Worm (Caenorhabditis elegans) whole organism, L1 larva: Measurements from ENCODE around the gene ZK616.3.

Experiments used
- C16A3.4 ChIP-seq: fragments of 150-350 bp; optimal IDR thresholded peaks from 2 replicates; lab custom pipeline; 2014; ENCODE audit warnings: missing biosample characterization, missing genetic modification characterization
- C34B4.2 ChIP-seq: sonication (generic microtip); optimal IDR thresholded peaks from 2 replicates; lab custom pipeline; 2017; ENCODE audit warnings: mild to moderate bottlenecking, missing genetic modification characterization, missing compliant biosample characterization
- Y116A8C.19 ChIP-seq: sonication (generic microtip); optimal IDR thresholded peaks from 2 replicates; lab custom pipeline; 2016; ENCODE audit warnings: missing compliant biosample characterization, missing genetic modification characterization, borderline replicate concordance
- aha-1 ChIP-seq: fragments of 150-350 bp; optimal IDR thresholded peaks from 2 replicates; lab custom pipeline; 2014; ENCODE audit warnings: missing biosample characterization, missing genetic modification characterization
- alr-1 ChIP-seq: fragments of 200-800 bp; sonication (Bioruptor generic); optimal IDR thresholded peaks from 2 replicates; lab custom pipeline; 2018; ENCODE audit warnings: borderline replicate concordance, mild to moderate bottlenecking, missing genetic modification characterization, missing compliant biosample characterization
- aly-2 ChIP-seq: fragments of 150-350 bp; optimal IDR thresholded peaks from 2 replicates; lab custom pipeline; 2014; ENCODE audit warnings: missing biosample characterization, missing genetic modification characterization
- ama-1 ChIP-seq: fragments of 150-350 bp; optimal IDR thresholded peaks from 2 replicates; lab custom pipeline; 2014
- ceh-88 ChIP-seq: fragments of 200-800 bp; sonication (Bioruptor generic); IDR thresholded peaks from 2 replicates; pipeline ENCODE4 v1.3.6; 2022; ENCODE audit warnings: missing genetic modification characterization, missing compliant biosample characterization
- ceh-90 ChIP-seq: sonication (generic microtip); optimal IDR thresholded peaks from 2 replicates; lab custom pipeline; 2016; ENCODE audit warnings: missing genetic modification characterization, missing compliant biosample characterization
- dpl-1 ChIP-seq, 3 experiments: fragments of 150-350 bp in 2 of 3; sonication (generic microtip) in 1 of 3; optimal IDR thresholded peaks; 2 replicates each; lab custom pipeline; 2014 to 2017; ENCODE audit warnings: missing biosample characterization in 3 of 3, missing genetic modification characterization in 3 of 3, missing genetic modification reagents in 3 of 3
- dsc-1 ChIP-seq: sonication (generic microtip); optimal IDR thresholded peaks from 2 replicates; lab custom pipeline; 2016; ENCODE audit warnings: mild to moderate bottlenecking, missing genetic modification characterization, missing compliant biosample characterization
- efl-3 ChIP-seq: fragments of 200-800 bp; sonication (Bioruptor generic); optimal IDR thresholded peaks from 2 replicates; lab custom pipeline; 2018; ENCODE audit warnings: mild to moderate bottlenecking, missing genetic modification characterization, missing compliant biosample characterization
- egl-27 ChIP-seq, 2 experiments: fragments of 150-350 bp in 1 of 2; sonication (generic microtip); optimal IDR thresholded peaks; 3 replicates each; lab custom pipeline; 2017 to 2018; ENCODE audit warnings: missing biosample characterization in 2 of 2, missing genetic modification characterization in 2 of 2, missing genetic modification reagents in 2 of 2
- elt-2 ChIP-seq: sonication (generic microtip); optimal IDR thresholded peaks from 2 replicates; lab custom pipeline; 2016; ENCODE audit warnings: missing genetic modification characterization, mild to moderate bottlenecking, inconsistent platforms, missing compliant biosample characterization, missing genetic modification reagents
- fkh-10 ChIP-seq: sonication (generic microtip); optimal IDR thresholded peaks from 2 replicates; lab custom pipeline; 2017; ENCODE audit warnings: missing biosample characterization, missing genetic modification reagents, missing genetic modification characterization
- fos-1 ChIP-seq: fragments of 150-350 bp; optimal IDR thresholded peaks from 2 replicates; lab custom pipeline; 2014; ENCODE audit warnings: missing biosample characterization, missing genetic modification characterization
- grh-1 ChIP-seq: fragments of 200-800 bp; sonication (Bioruptor generic); IDR thresholded peaks from 2 replicates; pipeline ENCODE4 v1.3.6; 2022; ENCODE audit warnings: missing genetic modification reagents, missing genetic modification characterization, missing compliant biosample characterization
- hlh-4 ChIP-seq: sonication (generic microtip); optimal IDR thresholded peaks from 2 replicates; lab custom pipeline; 2016; ENCODE audit warnings: mild to moderate bottlenecking, missing genetic modification characterization, missing compliant biosample characterization
- hpl-2 ChIP-seq: fragments of 150-350 bp; optimal IDR thresholded peaks from 2 replicates; lab custom pipeline; 2014; ENCODE audit warnings: missing biosample characterization, missing genetic modification reagents, missing genetic modification characterization
- isw-1 ChIP-seq: fragments of 200-800 bp; sonication (Bioruptor generic); IDR thresholded peaks from 2 replicates; pipeline ENCODE4 v1.3.6; 2022; ENCODE audit warnings: missing genetic modification characterization, missing compliant biosample characterization
- jun-1 ChIP-seq: fragments of 150-350 bp; optimal IDR thresholded peaks from 2 replicates; lab custom pipeline; 2014; ENCODE audit warnings: missing biosample characterization, missing genetic modification reagents, missing genetic modification characterization
- lin-13 ChIP-seq: fragments of 150-350 bp; optimal IDR thresholded peaks from 2 replicates; lab custom pipeline; 2014; ENCODE audit warnings: missing biosample characterization, missing genetic modification reagents, missing genetic modification characterization
- lin-14 ChIP-seq: fragments of 200-800 bp; sonication (Bioruptor generic); optimal IDR thresholded peaks from 2 replicates; lab custom pipeline; 2018; ENCODE audit warnings: mild to moderate bottlenecking, missing genetic modification characterization, moderate library complexity, missing compliant biosample characterization
- lin-35 ChIP-seq, 2 experiments: fragments of 150-350 bp; optimal IDR thresholded peaks; 2 replicates each; lab custom pipeline; 2014; ENCODE audit warnings: missing biosample characterization in 2 of 2, missing genetic modification characterization in 2 of 2, missing genetic modification reagents in 2 of 2
- lsy-2 ChIP-seq, 2 experiments: fragments of 150-350 bp; optimal IDR thresholded peaks; 2 replicates each; lab custom pipeline; 2014; ENCODE audit warnings: missing biosample characterization in 2 of 2, missing genetic modification characterization in 2 of 2
- mdl-1 ChIP-seq, 2 experiments: fragments of 150-350 bp; optimal IDR thresholded peaks; 2 replicates each; lab custom pipeline; 2014 to 2017; ENCODE audit warnings: missing biosample characterization in 2 of 2, missing genetic modification characterization in 2 of 2, inconsistent platforms in 1 of 2
- mep-1 ChIP-seq: fragments of 150-350 bp; optimal IDR thresholded peaks from 2 replicates; lab custom pipeline; 2014; ENCODE audit warnings: missing biosample characterization, missing genetic modification characterization
- nhr-12 ChIP-seq: sonication (generic microtip); optimal IDR thresholded peaks from 2 replicates; lab custom pipeline; 2017; ENCODE audit warnings: missing biosample characterization, missing genetic modification characterization
- nhr-20 ChIP-seq: sonication (generic microtip); optimal IDR thresholded peaks from 2 replicates; lab custom pipeline; 2016; ENCODE audit warnings: mild to moderate bottlenecking, missing genetic modification characterization, missing compliant biosample characterization
- nhr-237 ChIP-seq: fragments of 150-350 bp; optimal IDR thresholded peaks from 2 replicates; lab custom pipeline; 2014; ENCODE audit warnings: missing biosample characterization, missing genetic modification characterization
- nhr-71 ChIP-seq: sonication (generic microtip); optimal IDR thresholded peaks from 2 replicates; lab custom pipeline; 2016; ENCODE audit warnings: mild to moderate bottlenecking, missing genetic modification characterization, moderate library complexity, missing compliant biosample characterization
- nhr-77 ChIP-seq: fragments of 150-350 bp; optimal IDR thresholded peaks from 2 replicates; lab custom pipeline; 2014; ENCODE audit warnings: missing biosample characterization, missing genetic modification characterization
- nhr-85 ChIP-seq: sonication (generic microtip); peaks from one replicate; lab custom pipeline; 2016; ENCODE audit warnings: missing genetic modification characterization, inconsistent platforms, missing compliant biosample characterization
- nhr-90 ChIP-seq: sonication (generic microtip); optimal IDR thresholded peaks from 2 replicates; lab custom pipeline; 2016; ENCODE audit warnings: mild to moderate bottlenecking, missing genetic modification characterization, missing compliant biosample characterization; ENCODE audit not compliant: poor library complexity
- pag-3 ChIP-seq: sonication (generic microtip); optimal IDR thresholded peaks from 2 replicates; lab custom pipeline; 2017; ENCODE audit warnings: missing genetic modification characterization, mild to moderate bottlenecking, missing compliant biosample characterization, antibody characterized with exemption, borderline replicate concordance; ENCODE audit not compliant: insufficient read depth
- pax-3 ChIP-seq: fragments of 200-800 bp; sonication (Bioruptor generic); optimal IDR thresholded peaks from 2 replicates; lab custom pipeline; 2018; ENCODE audit warnings: mild to moderate bottlenecking, missing genetic modification characterization, moderate library complexity, missing compliant biosample characterization
- rnt-1 ChIP-seq: sonication (generic microtip); optimal IDR thresholded peaks from 2 replicates; lab custom pipeline; 2016; ENCODE audit warnings: mild to moderate bottlenecking, missing genetic modification characterization, moderate library complexity, missing compliant biosample characterization
- snu-23 ChIP-seq: sonication (generic microtip); optimal IDR thresholded peaks from 2 replicates; lab custom pipeline; 2016; ENCODE audit warnings: missing genetic modification characterization, missing compliant biosample characterization
- tbx-2 ChIP-seq: sonication (generic microtip); optimal IDR thresholded peaks from 2 replicates; lab custom pipeline; 2016; ENCODE audit warnings: missing genetic modification characterization, missing compliant biosample characterization
- unc-62 ChIP-seq: fragments of 150-350 bp; optimal IDR thresholded peaks from 2 replicates; lab custom pipeline; 2014; ENCODE audit warnings: missing biosample characterization, missing genetic modification reagents, missing genetic modification characterization
- unc-86 ChIP-seq: sonication (generic microtip); optimal IDR thresholded peaks from 2 replicates; lab custom pipeline; 2016; ENCODE audit warnings: missing genetic modification characterization, missing compliant biosample characterization
- vab-15 ChIP-seq: sonication (generic microtip); optimal IDR thresholded peaks from 2 replicates; lab custom pipeline; 2017; ENCODE audit warnings: missing genotype, mild to moderate bottlenecking, missing genetic modification characterization, missing compliant biosample characterization
- ztf-4 ChIP-seq: fragments of 150-350 bp; optimal IDR thresholded peaks from 2 replicates; lab custom pipeline; 2014; ENCODE audit warnings: missing biosample characterization, missing genetic modification characterization

The ZK616.3 gene

ce11 chrIV:5388477-5389065, 8.3 kb upstream of the ZK616.3 start, which contains the start of gene elo-6 (continued):
- TF ChIP-seq nhr-90 (tag; lab: Kevin White, UChicago), result peak; percentile 18
- no peak for TF ChIP-seq pax-3 (tag; lab: Kevin White, UChicago)
- no peak for TF ChIP-seq aha-1 (tag; lab: Kevin White, UChicago)
- no peak for TF ChIP-seq lin-13
- peak; percentile 33 for TF ChIP-seq snu-23
- no peak for TF ChIP-seq dsc-1 (tag; lab: Kevin White, UChicago)

- TF ChIP-seq jun-1 (tag; lab: Kevin White, UChicago) (no peak), lsy-2 (tag; optimal IDR thresholded peaks at IDR 0.05; lab: Kevin White, UChicago) (no peak), ceh-88 (GFP tag; lab: Robert Waterston, UW) (no peak), rnt-1 (tag; lab: Kevin White, UChicago) (no peak), tbx-2 (tag; lab: Kevin White, UChicago) (no peak), nhr-85 (peak; percentile 47), grh-1 (no peak), egl-27 (tag; optimal IDR thresholded peaks at IDR 0.05; lab: Kevin White, UChicago) (no peak), nhr-20 (tag; lab: Kevin White, UChicago) (no peak), vab-15 (no peak), dsc-1 (tag; lab: Kevin White, UChicago) (no peak), lin-14 (GFP tag; lab: Kevin White, UChicago) (peak; percentile 19), C16A3.4 (tag; lab: Kevin White, UChicago) (no peak), fkh-10 (GFP tag; lab: Kevin White, UChicago) (no peak), aly-2 (tag; lab: Kevin White, UChicago) (no peak), nhr-71 (tag; lab: Kevin White, UChicago) (no peak)
Measured at ce11 chrIV:5389951-5390350, 6.9 kb upstream of the ZK616.3 start.

ce11 chrIV:5391507-5392057, 5.3 kb upstream of the ZK616.3 start, which contains the start of the genes htp-1 and ZK616.5:
Gene htp-1 (minus strand): TSS chrIV:5391557.
Gene ZK616.5 (plus strand): TSS chrIV:5391929.
- TF ChIP-seq efl-3 (GFP tag; lab: Kevin White, UChicago) (no peak), ztf-4 (tag; lab: Kevin White, UChicago) (no peak), hpl-2 (no peak)
- TF ChIP-seq, all 84 proteins: peak for 0

- TF ChIP-seq elt-2 (peak; percentile 54), lin-35 (GFP tag; optimal IDR thresholded peaks at IDR 0.05; lab: Kevin White, UChicago) (peak in 1 of 2 experiments; percentile 43), nhr-71 (tag; lab: Kevin White, UChicago) (peak; percentile 18), grh-1 (no peak)
Measured at ce11 chrIV:5393566-5393965, 3.3 kb upstream of the ZK616.3 start.

- peak; percentile 17 for TF ChIP-seq hpl-2
- TF ChIP-seq alr-1, result no peak
- peak; percentile 81 for TF ChIP-seq unc-86
- peak; percentile 42 for TF ChIP-seq ama-1 (lab: Kevin White, UChicago)
- TF ChIP-seq mep-1 (tag; lab: Kevin White, UChicago), result peak; percentile 94
- TF ChIP-seq nhr-85, result peak; percentile 85
- TF ChIP-seq mdl-1 (tag; optimal IDR thresholded peaks at IDR 0.05; lab: Kevin White, UChicago), result peak in 1 of 2 experiments; percentile 52
- TF ChIP-seq lin-13, result peak; percentile 64
- TF ChIP-seq jun-1 (tag; lab: Kevin White, UChicago), result peak; percentile 49
- TF ChIP-seq dpl-1 (GFP tag; optimal IDR thresholded peaks at IDR 0.05; lab: Kevin White, UChicago), result peak; percentile 78 to 84 (median 84)
- TF ChIP-seq nhr-12 (tag; lab: Kevin White, UChicago), result no peak
- no peak for TF ChIP-seq ceh-90 (tag; lab: Kevin White, UChicago)
- peak; percentile 82 for TF ChIP-seq C16A3.4 (tag; lab: Kevin White, UChicago)
- peak; percentile 61 for TF ChIP-seq ztf-4 (tag; lab: Kevin White, UChicago)
- peak; percentile 76 for TF ChIP-seq isw-1 (GFP tag; lab: Robert Waterston, UW)
- TF ChIP-seq nhr-71 (tag; lab: Kevin White, UChicago), result peak; percentile 90
- TF ChIP-seq pag-3 (tag; lab: Kevin White, UChicago), result no peak
- TF ChIP-seq hlh-4 (tag; lab: Kevin White, UChicago), result no peak
- no peak for TF ChIP-seq Y116A8C.19 (tag; lab: Kevin White, UChicago)
- peak; percentile 48 for TF ChIP-seq nhr-77 (tag; lab: Kevin White, UChicago)
- TF ChIP-seq nhr-237 (tag; lab: Kevin White, UChicago), result no peak
- peak; percentile 31 for TF ChIP-seq fos-1 (tag; lab: Kevin White, UChicago)
- no peak for TF ChIP-seq C34B4.2
- no peak for TF ChIP-seq unc-62 (GFP tag; lab: Kevin White, UChicago)
Measured at ce11 chrIV:5394687-5395086, 2.2 kb upstream of the ZK616.3 start, which contains the start of the genes perm-3 and swsn-6. Gene perm-3 (minus strand): TSS chrIV:5394804. Gene swsn-6 (plus strand): TSS chrIV:5395033.
